Fruit fly (Drosophila melanogaster) whole organism, embryonic: ENCODE data around the gene CG31816.

Experiments
- CG11093 ChIP-seq: fragments of 200-800 bp; sonication (Bioruptor generic); IDR thresholded peaks from 3 replicates; pipeline ENCODE4 v1.3.6; 2022; ENCODE audit warnings: missing biosample characterization, missing genetic modification characterization
- CG11398 ChIP-seq: fragments of 200-800 bp; sonication (Bioruptor generic); optimal IDR thresholded peaks from 2 replicates; lab custom pipeline; 2016; ENCODE audit warnings: missing biosample characterization, missing genetic modification characterization
- CG11696 ChIP-seq: fragments of 200-800 bp; sonication (Bioruptor generic); IDR thresholded peaks from 2 replicates; pipeline ENCODE4 v1.3.6; 2022; ENCODE audit warnings: missing biosample characterization, missing genetic modification characterization
- CG11723 ChIP-seq: fragments of 200-800 bp; sonication (Bioruptor generic); optimal IDR thresholded peaks from 2 replicates; lab custom pipeline; 2017; ENCODE audit warnings: missing biosample characterization, mild to moderate bottlenecking, missing genetic modification characterization
- CG12155 ChIP-seq: fragments of 200-800 bp; sonication (Bioruptor generic); optimal IDR thresholded peaks from 3 replicates; lab custom pipeline; 2016; ENCODE audit warnings: missing biosample characterization, missing genetic modification characterization
- CG12391 ChIP-seq: fragments of 200-800 bp; sonication (Bioruptor generic); optimal IDR thresholded peaks from 3 replicates; lab custom pipeline; 2018; ENCODE audit warnings: missing biosample characterization, mild to moderate bottlenecking, missing genetic modification characterization, moderate library complexity
- CG12659 ChIP-seq: fragments of 200-800 bp; sonication (Bioruptor generic); optimal IDR thresholded peaks from 3 replicates; lab custom pipeline; 2017; ENCODE audit warnings: mild to moderate bottlenecking, missing biosample characterization, missing genetic modification reagents, missing genetic modification characterization
- CG14014 ChIP-seq: fragments of 200-800 bp; sonication (Bioruptor generic); IDR thresholded peaks from 2 replicates; pipeline ENCODE4 v1.3.6; 2022; ENCODE audit warnings: missing biosample characterization, missing genetic modification characterization
- CG14441 ChIP-seq: fragments of 200-800 bp; sonication (Bioruptor generic); IDR thresholded peaks from 2 replicates; pipeline ENCODE4 v1.3.6; 2022; ENCODE audit warnings: missing biosample characterization, missing genetic modification characterization
- CG15269 ChIP-seq: fragments of 200-800 bp; sonication (Bioruptor generic); optimal IDR thresholded peaks from 2 replicates; lab custom pipeline; 2018; ENCODE audit warnings: missing biosample characterization, mild to moderate bottlenecking, missing genetic modification characterization, moderate library complexity
- CG15601 ChIP-seq: fragments of 200-800 bp; sonication (Bioruptor generic); optimal IDR thresholded peaks from 3 replicates; lab custom pipeline; 2019; ENCODE audit warnings: missing biosample characterization, mild to moderate bottlenecking, missing genetic modification characterization, moderate library complexity
- CG2875 ChIP-seq: fragments of 200-800 bp; sonication (Bioruptor generic); optimal IDR thresholded peaks from 2 replicates; lab custom pipeline; 2017; ENCODE audit warnings: missing biosample characterization, mild to moderate bottlenecking, missing genetic modification characterization, missing genetic modification reagents
- CG5245 ChIP-seq: fragments of 200-800 bp; sonication (Bioruptor generic); optimal IDR thresholded peaks from 3 replicates; lab custom pipeline; 2016; ENCODE audit warnings: missing biosample characterization, missing genetic modification characterization
- CG6689 ChIP-seq: fragments of 200-800 bp; sonication (Bioruptor generic); IDR thresholded peaks from 2 replicates; pipeline ENCODE4 v1.3.6; 2022; ENCODE audit warnings: missing biosample characterization, missing genetic modification characterization
- CG7839 ChIP-seq: fragments of 200-800 bp; sonication (Bioruptor generic); optimal IDR thresholded peaks from 3 replicates; lab custom pipeline; 2018; ENCODE audit warnings: missing biosample characterization, mild to moderate bottlenecking, missing genetic modification characterization, moderate library complexity
- CG8089 ChIP-seq: fragments of 200-800 bp; sonication (Bioruptor generic); optimal IDR thresholded peaks from 3 replicates; lab custom pipeline; 2016; ENCODE audit warnings: missing biosample characterization, missing genetic modification characterization
- CG9609 ChIP-seq: fragments of 200-800 bp; sonication (Bioruptor generic); optimal IDR thresholded peaks from 3 replicates; lab custom pipeline; 2016; ENCODE audit warnings: missing biosample characterization, missing genetic modification characterization
- Camta ChIP-seq: fragments of 200-800 bp; sonication (Bioruptor generic); optimal IDR thresholded peaks from 2 replicates; lab custom pipeline; 2016; ENCODE audit warnings: missing biosample characterization, missing genetic modification characterization
- Dbx ChIP-seq: fragments of 200-800 bp; sonication (Bioruptor generic); IDR thresholded peaks from 3 replicates; pipeline ENCODE4 v1.3.6; 2022; ENCODE audit warnings: missing biosample characterization, missing genetic modification characterization
- Fer3 ChIP-seq: fragments of 200-800 bp; sonication (Bioruptor generic); optimal IDR thresholded peaks from 2 replicates; lab custom pipeline; 2018; ENCODE audit warnings: missing biosample characterization, mild to moderate bottlenecking, missing genetic modification characterization, moderate library complexity
- HHEX ChIP-seq: fragments of 200-800 bp; sonication (Bioruptor generic); optimal IDR thresholded peaks from 3 replicates; lab custom pipeline; 2017; ENCODE audit warnings: missing biosample characterization, mild to moderate bottlenecking, missing genetic modification characterization, missing genetic modification reagents
- HLH4C ChIP-seq: fragments of 200-800 bp; sonication (Bioruptor generic); IDR thresholded peaks from 3 replicates; pipeline ENCODE4 v1.3.6; 2022; ENCODE audit warnings: missing biosample characterization, missing genetic modification characterization; ENCODE audit not compliant: partially characterized antibody
- Hey ChIP-seq: fragments of 200-800 bp; sonication (Bioruptor generic); optimal IDR thresholded peaks from 3 replicates; lab custom pipeline; 2018; ENCODE audit warnings: missing biosample characterization, mild to moderate bottlenecking, missing genetic modification characterization
- HmgZ ChIP-seq: fragments of 200-800 bp; sonication (Bioruptor generic); optimal IDR thresholded peaks from 2 replicates; lab custom pipeline; 2018; ENCODE audit warnings: missing biosample characterization, mild to moderate bottlenecking, missing genetic modification characterization
- Hmx ChIP-seq: fragments of 200-800 bp; sonication (Bioruptor generic); optimal IDR thresholded peaks from 2 replicates; lab custom pipeline; 2016; ENCODE audit warnings: missing biosample characterization, missing genetic modification characterization
- Jarid2 ChIP-seq: fragments of 200-800 bp; sonication (Bioruptor generic); optimal IDR thresholded peaks from 3 replicates; lab custom pipeline; 2017; ENCODE audit warnings: mild to moderate bottlenecking, missing biosample characterization, missing genetic modification reagents, missing genetic modification characterization
- Meics ChIP-seq: fragments of 200-800 bp; sonication (Bioruptor generic); optimal IDR thresholded peaks from 2 replicates; lab custom pipeline; 2017; ENCODE audit warnings: missing biosample characterization, mild to moderate bottlenecking, missing genetic modification characterization
- Mrtf ChIP-seq: fragments of 200-800 bp; sonication (Bioruptor generic); IDR thresholded peaks from 3 replicates; pipeline ENCODE4 v1.3.6; 2022; ENCODE audit warnings: missing biosample characterization, missing genetic modification characterization
- NK7.1 ChIP-seq: fragments of 200-800 bp; sonication (Bioruptor generic); optimal IDR thresholded peaks from 3 replicates; lab custom pipeline; 2016; ENCODE audit warnings: missing biosample characterization, missing genetic modification characterization
- Sox100B ChIP-seq: fragments of 200-800 bp; sonication (Bioruptor generic); optimal IDR thresholded peaks from 3 replicates; lab custom pipeline; 2018; ENCODE audit warnings: missing biosample characterization, mild to moderate bottlenecking, missing genetic modification characterization
- Sox102F ChIP-seq: fragments of 200-800 bp; sonication (Bioruptor generic); optimal IDR thresholded peaks from 2 replicates; lab custom pipeline; 2018; ENCODE audit warnings: missing biosample characterization, mild to moderate bottlenecking, missing genetic modification characterization, moderate library complexity
- abd-A ChIP-seq: fragments of 200-800 bp; sonication (Bioruptor generic); optimal IDR thresholded peaks from 3 replicates; lab custom pipeline; 2019; ENCODE audit warnings: missing biosample characterization, mild to moderate bottlenecking, missing genetic modification characterization, moderate library complexity
- amos ChIP-seq: fragments of 200-800 bp; sonication (Bioruptor generic); IDR thresholded peaks from 2 replicates; pipeline ENCODE4 v1.3.6; 2022; ENCODE audit warnings: missing biosample characterization, missing genetic modification characterization; ENCODE audit not compliant: partially characterized antibody
- bsh ChIP-seq, 2 experiments: fragments of 200-800 bp; sonication (Bioruptor generic); optimal IDR thresholded peaks; 2 replicates each; lab custom pipeline; 2017 to 2018; ENCODE audit warnings: mild to moderate bottlenecking in 2 of 2, missing biosample characterization in 2 of 2, missing genetic modification characterization in 2 of 2, moderate library complexity in 1 of 2
- caup ChIP-seq: fragments of 200-800 bp; sonication (Bioruptor generic); optimal IDR thresholded peaks from 3 replicates; lab custom pipeline; 2017; ENCODE audit warnings: missing biosample characterization, mild to moderate bottlenecking, missing genetic modification characterization, moderate library complexity; ENCODE audit not compliant: severe bottlenecking
- corto ChIP-seq: fragments of 200-800 bp; sonication (Bioruptor generic); optimal IDR thresholded peaks from 2 replicates; lab custom pipeline; 2016; ENCODE audit warnings: missing biosample characterization, mild to moderate bottlenecking, missing genetic modification characterization, moderate library complexity
- dan ChIP-seq: fragments of 200-800 bp; sonication (Bioruptor generic); IDR thresholded peaks from 2 replicates; pipeline ENCODE4 v1.3.6; 2022; ENCODE audit warnings: missing biosample characterization, missing genetic modification characterization
- danr ChIP-seq: fragments of 200-800 bp; sonication (Bioruptor generic); IDR thresholded peaks from 2 replicates; pipeline ENCODE4 v1.3.6; 2022; ENCODE audit warnings: missing biosample characterization, missing genetic modification characterization
- dpn ChIP-seq, 2 experiments: fragments of 200-800 bp; sonication (Bioruptor generic); optimal IDR thresholded peaks; 3 replicates each; lab custom pipeline; 2016; ENCODE audit warnings: missing biosample characterization in 2 of 2, missing genetic modification characterization in 2 of 2
- gcm2 ChIP-seq: fragments of 200-800 bp; sonication (Bioruptor generic); optimal IDR thresholded peaks from 2 replicates; lab custom pipeline; 2016; ENCODE audit warnings: missing biosample characterization, missing genetic modification characterization
- ken ChIP-seq: fragments of 200-800 bp; sonication (Bioruptor generic); IDR thresholded peaks from 3 replicates; pipeline ENCODE4 v1.3.6; 2022; ENCODE audit warnings: missing biosample characterization, missing genetic modification characterization
- lilli ChIP-seq: fragments of 200-800 bp; sonication (Bioruptor generic); optimal IDR thresholded peaks from 3 replicates; lab custom pipeline; 2016; ENCODE audit warnings: missing biosample characterization, missing genetic modification characterization
- lmd ChIP-seq: fragments of 200-800 bp; sonication (Bioruptor generic); IDR thresholded peaks from 2 replicates; pipeline ENCODE4 v1.3.6; 2022; ENCODE audit warnings: missing biosample characterization, missing genetic modification characterization
- pan ChIP-seq, 4 experiments: fragments of >200 bp in 3 of 4; fragments of 200-800 bp in 1 of 4; sonication (Bioruptor generic) in 1 of 4; optimal IDR thresholded peaks in 3 of 4; IDR thresholded peaks in 1 of 4; 2 replicates each; pipeline versions ENCODE4 v1.3.6 to Lab custom; 2017 to 2022; ENCODE audit warnings: missing biosample characterization in 2 of 4, missing genetic modification characterization in 2 of 4, mixed read lengths in 1 of 4
- ro ChIP-seq: fragments of 200-800 bp; sonication (Bioruptor generic); IDR thresholded peaks from 2 replicates; pipeline ENCODE4 v1.3.6; 2022; ENCODE audit warnings: missing biosample characterization, missing genetic modification characterization
- slou ChIP-seq: fragments of 200-800 bp; sonication (Bioruptor generic); optimal IDR thresholded peaks from 3 replicates; lab custom pipeline; 2016; ENCODE audit warnings: missing biosample characterization, missing genetic modification characterization
- sob ChIP-seq: fragments of 200-800 bp; sonication (Bioruptor generic); IDR thresholded peaks from 2 replicates; pipeline ENCODE4 v1.3.6; 2022; ENCODE audit warnings: missing biosample characterization, missing genetic modification characterization
- zf30C ChIP-seq: fragments of 200-800 bp; sonication (Bioruptor generic); optimal IDR thresholded peaks from 3 replicates; lab custom pipeline; 2018; ENCODE audit warnings: missing biosample characterization, mild to moderate bottlenecking, missing genetic modification characterization
- zfh1 ChIP-seq: fragments of 200-800 bp; sonication (Bioruptor generic); IDR thresholded peaks from 3 replicates; pipeline ENCODE4 v1.3.6; 2022; ENCODE audit warnings: missing biosample characterization, missing genetic modification characterization

The CG31816 gene

DNA sequence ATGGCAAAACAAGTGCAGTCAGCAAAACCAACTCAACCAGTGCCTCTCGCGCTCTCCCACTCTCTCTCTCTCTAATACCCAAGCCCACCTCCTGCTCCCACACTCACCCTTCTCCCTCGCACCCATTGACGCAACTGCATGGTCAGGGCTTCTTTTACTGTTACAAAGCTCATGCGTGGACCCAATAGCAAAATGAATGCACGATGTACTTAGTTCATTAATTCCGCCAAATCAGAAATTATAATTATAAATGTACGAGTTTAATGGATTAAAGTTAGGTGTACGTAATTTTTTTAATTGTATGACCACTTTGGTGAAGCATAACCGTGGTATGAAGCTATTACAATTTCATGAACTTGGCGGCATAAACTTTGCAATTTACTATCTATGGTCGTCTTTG lies 3.4 kb downstream of the CG31816 start (continued):
- TF ChIP-seq gcm2 (GFP tag; lab: Kevin White, UChicago) = no peak
- peak; percentile 72 for TF ChIP-seq Fer3
- no peak for TF ChIP-seq HLH4C (GFP tag; lab: Robert Waterston, UW)
- peak; percentile 7 for TF ChIP-seq CG9609
- peak; percentile 52 for TF ChIP-seq HmgZ (tag; lab: Kevin White, UChicago)
- TF ChIP-seq Hmx (GFP tag; lab: Kevin White, UChicago) = peak; percentile 7
- peak; percentile 64 for TF ChIP-seq CG12659 (GFP tag; lab: Kevin White, UChicago)
- TF ChIP-seq NK7.1 (GFP tag; lab: Kevin White, UChicago) = peak; percentile 37
- TF ChIP-seq slou (GFP tag; lab: Kevin White, UChicago) = peak; percentile 8
- TF ChIP-seq lilli (GFP tag; lab: Kevin White, UChicago) = peak; percentile 68
- peak; percentile 39 for TF ChIP-seq Jarid2 (GFP tag; lab: Kevin White, UChicago)
- TF ChIP-seq Hey (tag; lab: Kevin White, UChicago) = no peak
- TF ChIP-seq corto (GFP tag; lab: Kevin White, UChicago) = peak; percentile 46
- TF ChIP-seq ro = no peak
- peak; percentile 70 for TF ChIP-seq CG12391 (tag; lab: Kevin White, UChicago)
- TF ChIP-seq lmd (GFP tag; lab: Robert Waterston, UW) = peak; percentile 27; the same call in 1 of the 2 replicates
- no peak for TF ChIP-seq zf30C (GFP tag; lab: Kevin White, UChicago)
- TF ChIP-seq amos (GFP tag; lab: Robert Waterston, UW) = no peak
- 0 out of 3 replicates have a peak, but pooled peaks have one; percentile 23 for TF ChIP-seq CG11093
- peak; percentile 80 for TF ChIP-seq CG7839 (tag; lab: Kevin White, UChicago)
- peak; percentile 53; the same call in 1 of the 2 replicates for TF ChIP-seq CG14441
- TF ChIP-seq ken (GFP tag; lab: Robert Waterston, UW) = 0 out of 3 replicates have a peak, but pooled peaks have one; percentile 47
- 0 out of 2 replicates have a peak, but pooled peaks have one; percentile 25 for TF ChIP-seq CG11696
- no peak for TF ChIP-seq dan (GFP tag; lab: Robert Waterston, UW)
- 0 out of 2 replicates have a peak, but pooled peaks have one; percentile 53 for TF ChIP-seq sob (GFP tag; lab: Robert Waterston, UW)
- peak; percentile 1 for TF ChIP-seq CG2875 (GFP tag; lab: Kevin White, UChicago)
- peak; percentile 42 to 50 for TF ChIP-seq dpn (GFP tag; optimal IDR thresholded peaks at IDR 0.05; lab: Kevin White, UChicago)
- peak; percentile 46 for TF ChIP-seq HHEX (GFP tag; lab: Kevin White, UChicago)
- TF ChIP-seq Mrtf = 0 out of 3 replicates have a peak, but pooled peaks have one; percentile 37
- peak; percentile 57 for TF ChIP-seq Sox100B (GFP tag; lab: Kevin White, UChicago)
- peak; percentile 36 for TF ChIP-seq CG8089 (GFP tag; lab: Kevin White, UChicago)
- TF ChIP-seq caup = peak; percentile 59
- no peak for TF ChIP-seq pan (optimal IDR thresholded peaks at IDR 0.05; lab: Kevin White, UChicago)
- peak in 1 of 2 experiments; percentile 80 for TF ChIP-seq pan (GFP tag; optimal IDR thresholded peaks at IDR 0.05 in 1 of 2, IDR thresholded peaks at IDR 0.05 in 1 of 2)
- TF ChIP-seq CG6689 (GFP tag; lab: Robert Waterston, UW) = peak; percentile 68
- TF ChIP-seq CG11398 (GFP tag; lab: Kevin White, UChicago) = peak; percentile 16
- peak; percentile 25 for TF ChIP-seq Camta
- peak; percentile 67 to 82 for TF ChIP-seq bsh (GFP tag; optimal IDR thresholded peaks at IDR 0.05; lab: Kevin White, UChicago)
- TF ChIP-seq abd-A (tag; lab: Kevin White, UChicago) = peak; percentile 65
- peak; percentile 12 for TF ChIP-seq CG5245 (GFP tag; lab: Kevin White, UChicago)
- TF ChIP-seq danr (GFP tag; lab: Robert Waterston, UW) = no peak
- peak; percentile 41 for TF ChIP-seq CG15601 (tag; lab: Kevin White, UChicago)
- no peak for TF ChIP-seq zfh1 (GFP tag; lab: Robert Waterston, UW)
- TF ChIP-seq Sox102F (GFP tag; lab: Kevin White, UChicago) = peak; percentile 78
- TF ChIP-seq CG11723 (GFP tag; lab: Kevin White, UChicago) = peak; percentile 36
- peak; percentile 73; the same call in 1 of the 2 replicates for TF ChIP-seq CG14014 (GFP tag; lab: Robert Waterston, UW)
- TF ChIP-seq Dbx (GFP tag; lab: Robert Waterston, UW) = peak; percentile 71; the same call in 2 of the 3 replicates
- TF ChIP-seq CG12155 (GFP tag; lab: Kevin White, UChicago) = peak; percentile 1
- TF ChIP-seq Meics (GFP tag; lab: Kevin White, UChicago) = peak; percentile 75
- peak; percentile 74 for TF ChIP-seq CG15269 (tag; lab: Kevin White, UChicago)
